Fruit fly (Drosophila melanogaster) whole organism, adult: Measurements from ENCODE around the gene CG31697.

Source experiments
- CG11617 ChIP-seq: fragments of 200-800 bp; sonication (Bioruptor generic); optimal IDR thresholded peaks from 2 replicates; lab custom pipeline; 2017; ENCODE audit warnings: mild to moderate bottlenecking, missing biosample characterization, missing genetic modification reagents, missing genetic modification characterization
- CG12768 ChIP-seq: fragments of 200-800 bp; sonication (Bioruptor generic); optimal IDR thresholded peaks from 2 replicates; lab custom pipeline; 2017; ENCODE audit warnings: missing biosample characterization, missing genetic modification characterization, mild to moderate bottlenecking, moderate library complexity, missing genetic modification reagents
- CG14711 ChIP-seq: fragments of 200-800 bp; sonication (Bioruptor generic); optimal IDR thresholded peaks from 2 replicates; lab custom pipeline; 2018; ENCODE audit warnings: missing biosample characterization, mild to moderate bottlenecking, missing genetic modification characterization, moderate library complexity
- CG1620 ChIP-seq: fragments of 200-800 bp; sonication (Bioruptor generic); optimal IDR thresholded peaks from 2 replicates; lab custom pipeline; 2016; ENCODE audit warnings: missing biosample characterization, missing genetic modification characterization
- CG33017 ChIP-seq: fragments of 200-800 bp; sonication (Bioruptor generic); optimal IDR thresholded peaks from 2 replicates; lab custom pipeline; 2018; ENCODE audit warnings: missing biosample characterization, mild to moderate bottlenecking, missing genetic modification characterization, moderate library complexity
- CG5204 ChIP-seq: fragments of 200-800 bp; sonication (Bioruptor generic); optimal IDR thresholded peaks from 2 replicates; lab custom pipeline; 2016; ENCODE audit warnings: missing biosample characterization, missing genetic modification characterization
- CG7045 ChIP-seq: fragments of 200-800 bp; sonication (Bioruptor generic); optimal IDR thresholded peaks from 2 replicates; lab custom pipeline; 2017; ENCODE audit warnings: missing biosample characterization, mild to moderate bottlenecking, missing genetic modification characterization
- CG7101 ChIP-seq: fragments of 200-800 bp; sonication (Bioruptor generic); optimal IDR thresholded peaks from 2 replicates; lab custom pipeline; 2018; ENCODE audit warnings: missing biosample characterization, mild to moderate bottlenecking, missing genetic modification characterization, moderate library complexity
- Clk ChIP-seq: fragments of 200-800 bp; sonication (Bioruptor generic); optimal IDR thresholded peaks from 2 replicates; lab custom pipeline; 2017; ENCODE audit warnings: missing biosample characterization, missing genetic modification characterization
- Crg-1 ChIP-seq: fragments of 200-800 bp; sonication (Bioruptor generic); optimal IDR thresholded peaks from 2 replicates; lab custom pipeline; 2016; ENCODE audit warnings: missing biosample characterization, missing genetic modification characterization
- Hr96 ChIP-seq: fragments of 200-800 bp; sonication (Bioruptor generic); optimal IDR thresholded peaks from 2 replicates; lab custom pipeline; 2016; ENCODE audit warnings: missing biosample characterization, missing genetic modification characterization
- Mnt ChIP-seq: fragments of 200-800 bp; sonication (Bioruptor generic); optimal IDR thresholded peaks from 2 replicates; lab custom pipeline; 2016; ENCODE audit warnings: missing biosample characterization, mild to moderate bottlenecking, missing genetic modification characterization
- bab1 ChIP-seq: fragments of 200-800 bp; sonication (Bioruptor generic); optimal IDR thresholded peaks from 3 replicates; lab custom pipeline; 2019; ENCODE audit warnings: missing biosample characterization, mild to moderate bottlenecking, missing genetic modification characterization, moderate library complexity
- cic ChIP-seq: fragments of 200-800 bp; sonication (Bioruptor generic); optimal IDR thresholded peaks from 2 replicates; lab custom pipeline; 2017; ENCODE audit warnings: missing biosample characterization, mild to moderate bottlenecking, missing genetic modification characterization, moderate library complexity
- cnc ChIP-seq, 2 experiments: fragments of >200 bp; optimal IDR thresholded peaks; 2 replicates each; lab custom pipeline; 2017
- kay ChIP-seq: fragments of 200-800 bp; sonication (Bioruptor generic); peaks from one replicate; lab custom pipeline; 2016; ENCODE audit warnings: missing biosample characterization, missing genetic modification characterization, borderline replicate concordance
- ovo ChIP-seq: fragments of 200-800 bp; sonication (Bioruptor generic); optimal IDR thresholded peaks from 2 replicates; lab custom pipeline; 2016; ENCODE audit warnings: missing biosample characterization, missing genetic modification characterization
- pad ChIP-seq: fragments of 200-800 bp; sonication (Bioruptor generic); optimal IDR thresholded peaks from 3 replicates; lab custom pipeline; 2017; ENCODE audit warnings: missing biosample characterization, missing genetic modification characterization, mild to moderate bottlenecking, moderate library complexity, missing genetic modification reagents
- tj ChIP-seq: fragments of 200-800 bp; sonication (Bioruptor generic); optimal IDR thresholded peaks from 3 replicates; lab custom pipeline; 2017; ENCODE audit warnings: missing biosample characterization, mild to moderate bottlenecking, missing genetic modification characterization, moderate library complexity
- toe ChIP-seq: fragments of 200-800 bp; sonication (Bioruptor generic); optimal IDR thresholded peaks from 2 replicates; lab custom pipeline; 2016; ENCODE audit warnings: missing biosample characterization, missing genetic modification characterization

Gene CG31697

DNA sequence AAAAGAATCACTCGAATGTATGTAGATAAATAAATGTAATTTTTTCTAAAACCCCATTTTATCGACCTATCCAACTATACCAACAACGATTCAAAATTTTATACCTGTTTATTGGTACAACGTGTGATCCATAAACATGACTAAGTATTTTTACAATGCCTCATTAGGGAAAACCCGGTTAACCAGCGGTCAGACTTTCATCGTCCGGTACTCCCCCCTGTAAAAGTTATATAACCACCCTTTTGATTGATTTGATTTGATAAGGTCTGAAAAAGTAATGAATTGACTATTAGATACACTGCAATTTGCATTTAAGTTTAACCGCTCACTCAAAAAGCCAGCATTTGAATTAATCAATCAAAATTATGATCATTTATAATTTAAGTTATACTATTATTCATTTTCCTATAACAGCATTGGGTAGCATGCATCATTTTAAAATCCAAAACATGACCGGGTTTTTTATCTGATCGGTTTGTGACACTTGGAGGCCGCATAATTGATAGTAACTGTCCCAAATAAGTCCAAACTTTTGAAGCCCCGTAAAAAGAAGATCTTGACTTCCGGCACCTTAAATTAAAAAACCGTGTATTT, 32.2 kb downstream of the CG31697 start:
- TF ChIP-seq tj (GFP tag; lab: Kevin White, UChicago) (no peak), kay (GFP tag; lab: Kevin White, UChicago) (peak; percentile 45)

DNA sequence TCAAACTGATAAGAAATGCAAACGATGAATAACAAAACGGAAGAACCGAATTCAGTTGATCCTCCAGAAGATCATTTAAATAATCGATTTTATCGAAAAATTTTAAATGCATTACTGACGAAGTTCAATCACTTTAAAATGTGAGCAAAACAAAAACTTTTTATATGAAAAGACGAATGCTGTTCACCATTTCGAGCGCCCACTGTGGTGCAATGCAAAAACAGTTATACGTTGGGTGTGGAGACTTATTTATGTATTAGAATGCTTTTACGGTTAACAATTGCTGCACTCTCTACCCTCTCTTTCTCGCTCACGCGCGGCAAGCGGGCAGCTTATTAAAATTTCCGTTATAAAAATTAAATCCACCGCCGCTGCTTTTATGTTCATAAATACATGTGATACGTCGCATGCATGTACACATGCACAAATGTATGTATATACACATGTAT, 35.6 kb downstream of the CG31697 start:
- TF ChIP-seq Hr96 (no peak), kay (GFP tag; lab: Kevin White, UChicago) (no peak), CG11617 (GFP tag; lab: Kevin White, UChicago) (no peak), CG7101 (tag; lab: Kevin White, UChicago) (peak; percentile 24), Clk (GFP tag; lab: Kevin White, UChicago) (no peak), CG14711 (tag; lab: Kevin White, UChicago) (peak; percentile 24), tj (GFP tag; lab: Kevin White, UChicago) (no peak), CG33017 (tag; lab: Kevin White, UChicago) (no peak), cnc (optimal IDR thresholded peaks at IDR 0.05; lab: Kevin White, UChicago) (no peak), bab1 (GFP tag; lab: Kevin White, UChicago) (peak; percentile 10), ovo (GFP tag; lab: Kevin White, UChicago) (peak; percentile 96), cic (GFP tag; lab: Kevin White, UChicago) (no peak), Mnt (GFP tag; lab: Kevin White, UChicago) (peak; percentile 2), CG7045 (GFP tag; lab: Kevin White, UChicago) (peak; percentile 31), CG12768 (GFP tag; lab: Kevin White, UChicago) (no peak), CG1620 (GFP tag; lab: Kevin White, UChicago) (no peak), pad (peak; percentile 81), Crg-1 (GFP tag; lab: Kevin White, UChicago) (no peak), CG5204 (GFP tag; lab: Kevin White, UChicago) (no peak), toe (GFP tag; lab: Kevin White, UChicago) (no peak)

DNA sequence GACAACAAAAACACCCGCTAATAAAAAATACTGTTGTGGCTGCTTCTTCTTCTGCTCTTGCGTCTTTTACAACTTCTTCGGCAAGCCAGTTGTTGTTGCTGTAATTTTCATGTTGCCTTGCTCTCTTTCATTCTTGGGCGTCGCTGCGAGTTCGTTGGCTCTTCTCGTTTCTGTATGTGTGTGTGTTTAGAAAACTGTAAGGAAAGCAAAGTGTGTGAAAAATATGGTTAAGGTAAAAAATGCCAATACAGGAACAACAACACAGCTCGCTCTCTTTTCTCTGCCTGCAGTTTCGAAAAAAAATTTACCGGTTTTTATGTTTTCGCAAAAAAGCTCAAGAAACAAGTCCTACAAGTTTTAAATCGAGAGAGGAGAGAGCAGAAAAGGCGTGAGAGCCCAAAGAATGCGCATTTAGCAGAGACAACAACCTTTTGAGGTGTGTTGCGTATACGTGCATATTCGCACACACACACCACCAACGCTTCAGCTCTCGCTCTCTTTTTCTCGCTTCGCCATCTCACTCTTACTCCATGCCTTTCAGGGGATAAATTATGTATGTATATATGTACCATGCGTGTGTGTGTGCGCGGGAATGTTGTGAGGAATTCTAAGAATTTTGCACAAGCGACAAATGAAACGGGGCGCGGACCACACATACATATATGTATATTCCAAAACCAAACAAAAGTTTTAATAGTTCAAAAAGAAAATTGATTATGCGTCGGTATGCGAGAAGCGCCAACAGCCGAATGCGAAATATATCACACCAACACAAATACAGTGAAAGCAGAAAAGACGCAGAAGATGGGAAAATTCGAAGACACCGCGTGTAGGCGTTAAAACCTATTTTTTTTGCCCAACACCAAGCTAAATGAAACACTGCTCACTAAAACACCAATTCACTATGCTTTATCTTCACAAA, 36.6 kb downstream of the CG31697 start:
- TF ChIP-seq cic (GFP tag; lab: Kevin White, UChicago) (peak; percentile 31), ovo (GFP tag; lab: Kevin White, UChicago) (peak; percentile 18), tj (GFP tag; lab: Kevin White, UChicago) (peak; percentile 5), Crg-1 (GFP tag; lab: Kevin White, UChicago) (no peak), pad (peak; percentile 85), bab1 (GFP tag; lab: Kevin White, UChicago) (no peak)

DNA sequence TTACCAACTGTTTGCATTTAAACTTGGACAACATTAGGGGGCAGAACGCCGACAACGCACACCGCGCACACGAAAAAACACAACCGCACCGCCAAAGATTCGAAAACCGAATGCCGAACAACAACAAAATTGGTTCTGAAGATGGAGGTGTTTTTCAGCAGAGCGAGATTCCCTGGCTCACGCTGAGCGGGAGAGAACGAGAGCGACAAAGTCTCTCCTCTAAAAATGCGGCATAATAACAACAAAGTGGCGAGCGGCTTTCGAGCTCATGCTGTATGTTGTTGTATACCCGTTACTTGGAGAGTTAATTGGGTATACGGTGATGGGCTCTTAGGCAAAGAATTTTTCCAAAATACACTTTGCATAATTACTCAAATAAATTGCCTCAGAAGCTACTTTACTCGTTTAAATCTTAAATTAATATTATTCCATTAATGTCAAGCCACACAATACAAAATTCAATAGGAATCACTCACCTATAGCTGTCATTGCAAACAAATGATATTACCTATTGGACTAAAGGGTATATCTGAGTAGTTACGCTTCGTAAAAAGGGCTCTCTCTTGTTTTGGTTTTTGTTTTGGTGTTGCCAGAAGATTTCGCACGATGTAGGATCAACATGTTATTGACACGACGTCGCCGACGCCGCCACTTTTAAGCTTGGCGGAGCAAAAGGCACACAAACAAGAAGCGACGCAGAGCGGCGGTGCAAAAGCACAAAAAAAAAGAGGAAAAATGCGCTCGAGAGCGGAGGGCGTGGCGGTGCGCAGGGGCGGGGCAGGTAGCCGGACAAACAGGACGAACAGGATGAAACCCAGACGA, 37.5 kb downstream of the CG31697 start:
- TF ChIP-seq ovo (GFP tag; lab: Kevin White, UChicago) (peak; percentile 70), CG7045 (GFP tag; lab: Kevin White, UChicago) (no peak), kay (GFP tag; lab: Kevin White, UChicago) (no peak), Mnt (GFP tag; lab: Kevin White, UChicago) (no peak), bab1 (GFP tag; lab: Kevin White, UChicago) (peak; percentile 52), cnc (optimal IDR thresholded peaks at IDR 0.05; lab: Kevin White, UChicago) (no peak), CG7101 (tag; lab: Kevin White, UChicago) (peak; percentile 42), pad (peak; percentile 16), CG14711 (tag; lab: Kevin White, UChicago) (peak; percentile 32)

DNA sequence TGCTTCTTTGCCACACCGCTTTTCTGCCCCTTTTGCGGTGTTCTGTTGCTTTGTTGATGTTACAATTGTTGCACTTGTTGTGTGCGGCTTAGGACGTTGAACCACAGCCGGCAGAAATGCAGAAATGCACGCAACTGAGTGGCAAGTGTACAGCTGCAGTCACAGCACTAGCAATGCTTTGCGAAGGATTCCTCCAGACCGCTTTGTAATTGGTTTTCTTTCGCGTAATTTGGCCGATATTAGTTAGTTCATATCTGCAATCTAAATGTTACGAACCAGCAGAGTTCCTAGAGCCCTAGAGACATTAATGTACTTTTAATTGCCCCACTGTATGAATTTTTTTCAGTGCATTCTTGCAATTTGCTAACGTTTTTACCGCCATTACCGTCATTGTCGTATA, 39.1 kb downstream of the CG31697 start:
- TF ChIP-seq kay (GFP tag; lab: Kevin White, UChicago) (no peak), Hr96 (no peak), tj (GFP tag; lab: Kevin White, UChicago) (no peak), bab1 (GFP tag; lab: Kevin White, UChicago) (no peak), CG7045 (GFP tag; lab: Kevin White, UChicago) (no peak), CG7101 (tag; lab: Kevin White, UChicago) (no peak)
